Worm (Caenorhabditis elegans): Measurements from ENCODE around the gene sip-1.

sip-1 gene

DNA sequence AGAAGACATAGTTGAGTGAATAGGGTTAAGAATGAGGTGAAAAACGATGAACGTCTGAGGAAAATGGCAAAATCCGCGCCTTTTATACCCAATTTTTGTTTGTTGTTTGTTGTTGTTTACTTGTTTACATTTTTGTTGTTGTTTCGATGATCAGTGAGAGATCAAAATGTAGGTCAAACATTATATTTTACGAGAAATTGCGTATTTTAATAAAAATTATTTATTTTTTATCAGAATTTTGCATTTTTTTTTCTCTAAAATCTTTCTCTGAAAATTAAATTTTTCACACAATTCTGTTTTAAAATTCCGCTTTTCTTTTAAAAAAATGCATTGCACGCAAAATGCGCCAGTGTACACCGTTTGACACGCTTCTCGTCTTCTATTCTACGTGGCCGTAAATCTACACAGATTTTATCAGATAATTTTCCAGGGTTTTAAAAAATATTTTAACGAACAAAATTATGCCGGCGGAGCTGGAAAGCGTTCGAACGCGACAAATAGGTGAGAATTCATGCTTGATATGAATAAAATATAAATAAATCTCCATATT, at the start of gene sip-1, which contains the start of gene sly-1:
Gene sip-1, minus strand, starts transcription at position 103 of the 550 bp plus-strand sequence.
Gene sly-1, plus strand, starts transcription at position 360 of the 550 bp plus-strand sequence.
- TF ChIP-seq lsy-2 (tag; optimal IDR thresholded peaks at IDR 0.05) = peak; percentile 61
- TF ChIP-seq sem-2 (GFP tag; optimal IDR thresholded peaks at IDR 0.05) = no peak
- TF ChIP-seq lin-13 (tag; optimal IDR thresholded peaks at IDR 0.05) = peak; percentile 47
- peak; percentile 72 for TF ChIP-seq mep-1 (tag; optimal IDR thresholded peaks at IDR 0.05)
- peak; percentile 21 for TF ChIP-seq hlh-1 (tag; optimal IDR thresholded peaks at IDR 0.05)
- peak; percentile 24 for TF ChIP-seq ceh-39 (tag; optimal IDR thresholded peaks at IDR 0.05)
- no peak for TF ChIP-seq sptf-1 (tag; optimal IDR thresholded peaks at IDR 0.05)
- TF ChIP-seq pha-4 (tag; optimal IDR thresholded peaks at IDR 0.05) = peak; percentile 50
- peak; percentile 48 for TF ChIP-seq nhr-237 (tag; optimal IDR thresholded peaks at IDR 0.05)
- TF ChIP-seq ces-1 (GFP tag; optimal IDR thresholded peaks at IDR 0.05) = peak; percentile 44

DNA sequence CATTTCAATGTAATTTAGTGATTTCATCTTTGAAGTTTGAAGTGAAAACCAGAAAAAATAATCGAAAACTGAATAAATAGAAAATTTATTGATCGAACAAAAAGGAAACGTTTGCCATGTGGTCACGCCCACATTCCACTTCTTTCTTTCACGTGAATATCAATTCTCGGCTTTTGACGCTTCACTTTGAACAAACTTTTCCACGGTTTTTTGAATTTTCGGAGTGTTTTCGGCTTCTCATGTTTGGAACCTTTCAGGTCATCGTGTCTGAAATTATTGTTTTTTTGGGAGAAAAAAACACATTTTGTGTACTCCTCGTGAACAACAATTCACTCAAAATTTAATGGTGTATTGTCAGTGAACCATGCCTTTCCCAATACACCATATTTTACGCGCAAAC, 46.3 kb upstream of the sip-1 start, which contains the start of gene T21C12.8:
Gene T21C12.8, minus strand, starts transcription at position 101 of the 400 bp plus-strand sequence.
- TF ChIP-seq tbx-8 (GFP tag; optimal IDR thresholded peaks at IDR 0.05) (no peak), M03D4.4 (tag; optimal IDR thresholded peaks at IDR 0.05) (no peak), snpc-4 (tag; optimal IDR thresholded peaks at IDR 0.05) (no peak), drap-1 (GFP tag; optimal IDR thresholded peaks at IDR 0.05) (no peak), unc-62 (GFP tag; optimal IDR thresholded peaks at IDR 0.05) (no peak), mab-5 (tag; optimal IDR thresholded peaks at IDR 0.05) (no peak), ztf-11 (tag; optimal IDR thresholded peaks at IDR 0.05) (no peak), flh-1 (GFP tag; optimal IDR thresholded peaks at IDR 0.05) (no peak), nhr-12 (tag; optimal IDR thresholded peaks at IDR 0.05) (no peak), ceh-43 (GFP tag; optimal IDR thresholded peaks at IDR 0.05) (no peak), pha-4 (tag; optimal IDR thresholded peaks at IDR 0.05) (no peak), nhr-2 (tag; optimal IDR thresholded peaks at IDR 0.05) (no peak), zip-8 (tag; optimal IDR thresholded peaks at IDR 0.05) (no peak), lsy-2 (tag; optimal IDR thresholded peaks at IDR 0.05) (no peak), ces-1 (GFP tag; optimal IDR thresholded peaks at IDR 0.05) (no peak)

DNA sequence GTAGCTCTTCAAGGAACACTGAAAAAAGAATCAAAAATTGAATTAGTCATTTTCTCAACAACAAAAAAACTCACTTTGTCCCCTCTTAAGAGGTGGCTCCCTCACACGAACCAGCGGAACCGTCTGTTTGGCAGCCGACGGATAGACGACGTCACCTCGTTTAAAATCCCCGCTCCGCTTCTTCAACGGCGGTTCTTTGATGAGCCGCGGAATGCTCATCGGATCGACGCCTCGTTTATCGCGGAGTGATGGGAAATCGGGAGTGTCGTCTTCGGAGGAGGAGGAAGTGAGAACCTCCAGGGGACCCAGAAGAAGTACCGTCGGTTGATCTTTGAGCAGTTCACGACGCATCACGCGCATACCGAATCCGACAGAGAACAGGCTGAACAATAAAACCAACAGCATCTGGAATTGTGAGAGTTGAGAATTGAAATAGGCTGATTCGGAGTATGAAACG, 32.2 kb upstream of the sip-1 start, which contains the start of gene nlp-68:
Gene nlp-68, minus strand, starts transcription at position 407 of the 457 bp plus-strand sequence.
- TF ChIP-seq bed-3 (GFP tag; optimal IDR thresholded peaks at IDR 0.05) (no peak), blmp-1 (tag; optimal IDR thresholded peaks at IDR 0.05) (no peak), ceh-83 (GFP tag; optimal IDR thresholded peaks at IDR 0.05) (no peak), unc-120 (tag; optimal IDR thresholded peaks at IDR 0.05; ENCODE audit: poor library complexity, severe bottlenecking) (no peak), hlh-1 (tag; optimal IDR thresholded peaks at IDR 0.05) (no peak), ham-2 (GFP tag; optimal IDR thresholded peaks at IDR 0.05) (no peak), nhr-76 (tag; optimal IDR thresholded peaks at IDR 0.05) (no peak), drap-1 (GFP tag; optimal IDR thresholded peaks at IDR 0.05) (no peak)

ce11 chrIII:10537558-10537957, 31.0 kb upstream of the sip-1 start:
- no peak for TF ChIP-seq lin-13 (tag; optimal IDR thresholded peaks at IDR 0.05)
- TF ChIP-seq cnd-1 (tag; optimal IDR thresholded peaks at IDR 0.05) = no peak
- TF ChIP-seq mep-1 (tag; optimal IDR thresholded peaks at IDR 0.05) = no peak
- TF ChIP-seq ces-1 (GFP tag; optimal IDR thresholded peaks at IDR 0.05) = no peak
- TF ChIP-seq nhr-28 (tag; optimal IDR thresholded peaks at IDR 0.05) = no peak
- TF ChIP-seq nhr-12 (tag; optimal IDR thresholded peaks at IDR 0.05) = no peak
- no peak for TF ChIP-seq sptf-1 (tag; optimal IDR thresholded peaks at IDR 0.05)
- TF ChIP-seq unc-120 (tag; optimal IDR thresholded peaks at IDR 0.05; ENCODE audit: poor library complexity, severe bottlenecking) = no peak
- no peak for TF ChIP-seq ztf-11 (tag; optimal IDR thresholded peaks at IDR 0.05)
- TF ChIP-seq elt-3 (tag; optimal IDR thresholded peaks at IDR 0.05) = no peak
- TF ChIP-seq nhr-76 (tag; optimal IDR thresholded peaks at IDR 0.05) = no peak
- TF ChIP-seq ham-2 (GFP tag; optimal IDR thresholded peaks at IDR 0.05) = no peak
- no peak for TF ChIP-seq pha-4 (tag; optimal IDR thresholded peaks at IDR 0.05)
- TF ChIP-seq snpc-4 (tag; optimal IDR thresholded peaks at IDR 0.05) = no peak

- TF ChIP-seq ceh-39 (tag; optimal IDR thresholded peaks at IDR 0.05) = no peak
- TF ChIP-seq cnd-1 (tag; optimal IDR thresholded peaks at IDR 0.05) = no peak
- TF ChIP-seq mab-5 (tag; optimal IDR thresholded peaks at IDR 0.05) = no peak
- TF ChIP-seq mep-1 (tag; optimal IDR thresholded peaks at IDR 0.05) = no peak
- no peak for TF ChIP-seq elt-3 (tag; optimal IDR thresholded peaks at IDR 0.05)
- no peak for TF ChIP-seq pha-4 (tag; optimal IDR thresholded peaks at IDR 0.05)
- no peak for TF ChIP-seq bed-3 (GFP tag; optimal IDR thresholded peaks at IDR 0.05)
- no peak for TF ChIP-seq nhr-237 (tag; optimal IDR thresholded peaks at IDR 0.05)
- no peak for TF ChIP-seq ceh-43 (GFP tag; optimal IDR thresholded peaks at IDR 0.05)
- TF ChIP-seq lsy-2 (tag; optimal IDR thresholded peaks at IDR 0.05) = no peak
- TF ChIP-seq tbx-8 (GFP tag; optimal IDR thresholded peaks at IDR 0.05) = no peak
- no peak for TF ChIP-seq lin-32 (GFP tag; optimal IDR thresholded peaks at IDR 0.05)
- TF ChIP-seq ham-2 (GFP tag; optimal IDR thresholded peaks at IDR 0.05) = no peak
- no peak for TF ChIP-seq lin-13 (tag; optimal IDR thresholded peaks at IDR 0.05)
- no peak for TF ChIP-seq ceh-83 (GFP tag; optimal IDR thresholded peaks at IDR 0.05)
- TF ChIP-seq zip-8 (tag; optimal IDR thresholded peaks at IDR 0.05) = no peak
- no peak for TF ChIP-seq ces-1 (GFP tag; optimal IDR thresholded peaks at IDR 0.05)
- no peak for TF ChIP-seq unc-62 (GFP tag; optimal IDR thresholded peaks at IDR 0.05)
- no peak for TF ChIP-seq drap-1 (GFP tag; optimal IDR thresholded peaks at IDR 0.05)
These were observed 30.4 kb upstream of the sip-1 start for ce11 chrIII:10537003-10537402.

All from whole organism, mixed stage, embryonic.